Worm (Caenorhabditis elegans) whole organism, L1 larva: Measurements from ENCODE around the gene R08E3.3.

Source experiments
- C04F5.9 ChIP-seq: sonication (generic microtip); optimal IDR thresholded peaks from 2 replicates; lab custom pipeline; 2016; ENCODE audit warnings: missing genetic modification characterization, missing compliant biosample characterization
- ama-1 ChIP-seq: fragments of 150-350 bp; optimal IDR thresholded peaks from 2 replicates; lab custom pipeline; 2014
- ceh-8 ChIP-seq: fragments of 200-800 bp; sonication (Bioruptor generic); optimal IDR thresholded peaks from 2 replicates; lab custom pipeline; 2018; ENCODE audit warnings: mild to moderate bottlenecking, missing genetic modification characterization, moderate library complexity, missing compliant biosample characterization
- fkh-10 ChIP-seq: sonication (generic microtip); optimal IDR thresholded peaks from 2 replicates; lab custom pipeline; 2017; ENCODE audit warnings: missing biosample characterization, missing genetic modification reagents, missing genetic modification characterization
- grh-1 ChIP-seq: fragments of 200-800 bp; sonication (Bioruptor generic); IDR thresholded peaks from 2 replicates; pipeline ENCODE4 v1.3.6; 2022; ENCODE audit warnings: missing genetic modification reagents, missing genetic modification characterization, missing compliant biosample characterization
- lin-39 ChIP-seq: fragments of 150-350 bp; optimal IDR thresholded peaks from 2 replicates; lab custom pipeline; 2014; ENCODE audit warnings: missing biosample characterization, missing genetic modification reagents, missing genetic modification characterization
- mdl-1 ChIP-seq, 2 experiments: fragments of 150-350 bp; optimal IDR thresholded peaks; 2 replicates each; lab custom pipeline; 2014 to 2017; ENCODE audit warnings: missing biosample characterization in 2 of 2, missing genetic modification characterization in 2 of 2, inconsistent platforms in 1 of 2
- mep-1 ChIP-seq: fragments of 150-350 bp; optimal IDR thresholded peaks from 2 replicates; lab custom pipeline; 2014; ENCODE audit warnings: missing biosample characterization, missing genetic modification characterization
- nhr-237 ChIP-seq: fragments of 150-350 bp; optimal IDR thresholded peaks from 2 replicates; lab custom pipeline; 2014; ENCODE audit warnings: missing biosample characterization, missing genetic modification characterization
- pag-3 ChIP-seq: sonication (generic microtip); optimal IDR thresholded peaks from 2 replicates; lab custom pipeline; 2017; ENCODE audit warnings: missing genetic modification characterization, mild to moderate bottlenecking, missing compliant biosample characterization, antibody characterized with exemption, borderline replicate concordance; ENCODE audit not compliant: insufficient read depth
- sup-37 ChIP-seq: fragments of 200-800 bp; sonication (Bioruptor generic); optimal IDR thresholded peaks from 2 replicates; lab custom pipeline; 2018; ENCODE audit warnings: mild to moderate bottlenecking, missing genetic modification characterization, missing compliant biosample characterization
- unc-86 ChIP-seq: sonication (generic microtip); optimal IDR thresholded peaks from 2 replicates; lab custom pipeline; 2016; ENCODE audit warnings: missing genetic modification characterization, missing compliant biosample characterization
- unc-98 ChIP-seq: fragments of 200-800 bp; sonication (Bioruptor generic); IDR thresholded peaks from 2 replicates; pipeline ENCODE4 v1.3.6; 2022; ENCODE audit warnings: missing genetic modification characterization, missing compliant biosample characterization
- zip-4 ChIP-seq: fragments of 200-800 bp; sonication (Bioruptor generic); optimal IDR thresholded peaks from 2 replicates; lab custom pipeline; 2018; ENCODE audit warnings: mild to moderate bottlenecking, missing genetic modification characterization, moderate library complexity, missing compliant biosample characterization

- no peak for TF ChIP-seq nhr-237
- TF ChIP-seq ceh-8 (GFP tag; lab: Kevin White, UChicago): no peak
- no peak for TF ChIP-seq pag-3 (tag; lab: Kevin White, UChicago)
- no peak for TF ChIP-seq fkh-10 (GFP tag; lab: Kevin White, UChicago)
- TF ChIP-seq sup-37: no peak
- no peak for TF ChIP-seq lin-39 (tag; lab: Kevin White, UChicago)
- no peak for TF ChIP-seq mdl-1 (tag; optimal IDR thresholded peaks at IDR 0.05; lab: Kevin White, UChicago)
- TF ChIP-seq unc-86 (tag; lab: Kevin White, UChicago): no peak
- TF ChIP-seq ama-1: no peak
- TF ChIP-seq C04F5.9 (tag; lab: Kevin White, UChicago): no peak
- TF ChIP-seq mep-1: peak; percentile 46
- TF ChIP-seq grh-1 (GFP tag; lab: Robert Waterston, UW): no peak
- TF ChIP-seq zip-4 (GFP tag; lab: Kevin White, UChicago): no peak
- TF ChIP-seq unc-98 (GFP tag; lab: Robert Waterston, UW): no peak
Observed at ce11 chrX:4783117-4783775, 35.1 kb upstream of the R08E3.3 start, which contains the start of gene F43C9.2.
